Fruit fly (Drosophila melanogaster) whole organism, embryonic: Measurements from ENCODE around the gene wb.

Experiments
- Adf1 ChIP-seq: fragments of 200-800 bp; sonication (Bioruptor generic); IDR thresholded peaks from 2 replicates; pipeline ENCODE4 v1.3.6; 2022; ENCODE audit warnings: missing biosample characterization, missing genetic modification characterization
- Atf-2 ChIP-seq: fragments of 200-800 bp; sonication (Bioruptor generic); optimal IDR thresholded peaks from 2 replicates; lab custom pipeline; 2016; ENCODE audit warnings: missing biosample characterization, missing genetic modification characterization
- Atf6 ChIP-seq: fragments of 200-800 bp; sonication (Bioruptor generic); IDR thresholded peaks from 2 replicates; pipeline ENCODE4 v1.3.6; 2022; ENCODE audit warnings: missing biosample characterization, missing genetic modification characterization
- Bdp1 ChIP-seq: fragments of 200-800 bp; sonication (Bioruptor generic); optimal IDR thresholded peaks from 3 replicates; lab custom pipeline; 2016; ENCODE audit warnings: missing biosample characterization, missing genetic modification characterization
- CG10274 ChIP-seq: fragments of 200-800 bp; sonication (Bioruptor generic); optimal IDR thresholded peaks from 3 replicates; lab custom pipeline; 2017; ENCODE audit warnings: missing biosample characterization, mild to moderate bottlenecking, missing genetic modification characterization
- CG10462 ChIP-seq: fragments of 200-800 bp; sonication (Bioruptor generic); optimal IDR thresholded peaks from 2 replicates; lab custom pipeline; 2016; ENCODE audit warnings: missing biosample characterization, missing genetic modification characterization
- CG12104 ChIP-seq: fragments of 200-800 bp; sonication (Bioruptor generic); optimal IDR thresholded peaks from 3 replicates; lab custom pipeline; 2016; ENCODE audit warnings: missing biosample characterization, missing genetic modification characterization
- CG12299 ChIP-seq: fragments of 200-800 bp; sonication (Bioruptor generic); optimal IDR thresholded peaks from 2 replicates; lab custom pipeline; 2018; ENCODE audit warnings: missing biosample characterization, mild to moderate bottlenecking, missing genetic modification characterization
- CG1233 ChIP-seq: fragments of 200-800 bp; sonication (Bioruptor generic); optimal IDR thresholded peaks from 4 replicates; lab custom pipeline; 2018; ENCODE audit warnings: missing biosample characterization, mild to moderate bottlenecking, missing genetic modification characterization
- CG12744 ChIP-seq: fragments of 200-800 bp; sonication (Bioruptor generic); optimal IDR thresholded peaks from 2 replicates; lab custom pipeline; 2016; ENCODE audit warnings: missing biosample characterization, missing genetic modification characterization
- CG13424 ChIP-seq: fragments of 200-800 bp; sonication (Bioruptor generic); optimal IDR thresholded peaks from 2 replicates; lab custom pipeline; 2019; ENCODE audit warnings: missing biosample characterization, mild to moderate bottlenecking, missing genetic modification characterization, moderate library complexity
- CG15514 ChIP-seq: fragments of 200-800 bp; sonication (Bioruptor generic); optimal IDR thresholded peaks from 3 replicates; lab custom pipeline; 2017; ENCODE audit warnings: missing biosample characterization, missing genetic modification characterization, mild to moderate bottlenecking, moderate library complexity, missing genetic modification reagents
- CG15601 ChIP-seq: fragments of 200-800 bp; sonication (Bioruptor generic); optimal IDR thresholded peaks from 3 replicates; lab custom pipeline; 2019; ENCODE audit warnings: missing biosample characterization, mild to moderate bottlenecking, missing genetic modification characterization, moderate library complexity
- CG1603 ChIP-seq: fragments of 200-800 bp; sonication (Bioruptor generic); optimal IDR thresholded peaks from 2 replicates; lab custom pipeline; 2019; ENCODE audit warnings: missing biosample characterization, mild to moderate bottlenecking, missing genetic modification characterization, moderate library complexity
- CG17568 ChIP-seq: fragments of 200-800 bp; sonication (Bioruptor generic); optimal IDR thresholded peaks from 2 replicates; lab custom pipeline; 2018; ENCODE audit warnings: missing biosample characterization, mild to moderate bottlenecking, missing genetic modification characterization, moderate library complexity
- CG17612 ChIP-seq: fragments of 200-800 bp; sonication (Bioruptor generic); IDR thresholded peaks from 2 replicates; pipeline ENCODE4 v1.3.6; 2022; ENCODE audit warnings: missing biosample characterization, missing genetic modification characterization
- CG2116 ChIP-seq: fragments of 200-800 bp; sonication (Bioruptor generic); optimal IDR thresholded peaks from 3 replicates; lab custom pipeline; 2018; ENCODE audit warnings: missing biosample characterization, mild to moderate bottlenecking, missing genetic modification characterization
- CG2120 ChIP-seq: fragments of 200-800 bp; sonication (Bioruptor generic); optimal IDR thresholded peaks from 3 replicates; lab custom pipeline; 2016; ENCODE audit warnings: missing biosample characterization, missing genetic modification characterization
- CG30431 ChIP-seq: fragments of 200-800 bp; sonication (Bioruptor generic); optimal IDR thresholded peaks from 2 replicates; lab custom pipeline; 2017; ENCODE audit warnings: missing biosample characterization, missing genetic modification characterization
- CG6791 ChIP-seq: fragments of 200-800 bp; sonication (Bioruptor generic); IDR thresholded peaks from 3 replicates; pipeline ENCODE4 v1.3.6; 2022; ENCODE audit warnings: missing biosample characterization, missing genetic modification characterization; ENCODE audit not compliant: partially characterized antibody
- CG7963 ChIP-seq: fragments of 200-800 bp; sonication (Bioruptor generic); IDR thresholded peaks from 3 replicates; pipeline ENCODE4 v1.3.6; 2022; ENCODE audit warnings: missing biosample characterization, missing genetic modification characterization; ENCODE audit not compliant: partially characterized antibody
- Dll ChIP-seq: fragments of 200-800 bp; sonication (Bioruptor generic); IDR thresholded peaks from 4 replicates; pipeline ENCODE4 v1.3.6; 2022; ENCODE audit warnings: missing biosample characterization, missing genetic modification characterization; ENCODE audit not compliant: partially characterized antibody
- Eip74EF ChIP-seq, 2 experiments: fragments of 200-800 bp in 1 of 2; fragments of >200 bp in 1 of 2; sonication (Bioruptor generic) in 1 of 2; optimal IDR thresholded peaks; 2 replicates each; lab custom pipeline; 2017 to 2019; ENCODE audit warnings: missing biosample characterization in 2 of 2, missing genetic modification characterization in 2 of 2, mild to moderate bottlenecking in 1 of 2, moderate library complexity in 1 of 2
- Fer1 ChIP-seq: fragments of 200-800 bp; sonication (Bioruptor generic); optimal IDR thresholded peaks from 2 replicates; lab custom pipeline; 2017; ENCODE audit warnings: missing biosample characterization, mild to moderate bottlenecking, missing genetic modification characterization
- Fer2 ChIP-seq: fragments of 200-800 bp; sonication (Bioruptor generic); optimal IDR thresholded peaks from 2 replicates; lab custom pipeline; 2018; ENCODE audit warnings: missing biosample characterization, mild to moderate bottlenecking, missing genetic modification characterization, moderate library complexity
- Fer3 ChIP-seq: fragments of 200-800 bp; sonication (Bioruptor generic); optimal IDR thresholded peaks from 2 replicates; lab custom pipeline; 2018; ENCODE audit warnings: missing biosample characterization, mild to moderate bottlenecking, missing genetic modification characterization, moderate library complexity
- HLH4C ChIP-seq: fragments of 200-800 bp; sonication (Bioruptor generic); IDR thresholded peaks from 3 replicates; pipeline ENCODE4 v1.3.6; 2022; ENCODE audit warnings: missing biosample characterization, missing genetic modification characterization; ENCODE audit not compliant: partially characterized antibody
- Hand ChIP-seq: fragments of 200-800 bp; sonication (Bioruptor generic); optimal IDR thresholded peaks from 2 replicates; lab custom pipeline; 2017; ENCODE audit warnings: mild to moderate bottlenecking, missing biosample characterization, missing genetic modification reagents, missing genetic modification characterization
- Hey ChIP-seq: fragments of 200-800 bp; sonication (Bioruptor generic); optimal IDR thresholded peaks from 3 replicates; lab custom pipeline; 2018; ENCODE audit warnings: missing biosample characterization, mild to moderate bottlenecking, missing genetic modification characterization
- Kr ChIP-seq: fragments of 200-800 bp; sonication (Bioruptor generic); optimal IDR thresholded peaks from 2 replicates; lab custom pipeline; 2017; ENCODE audit warnings: missing biosample characterization, mild to moderate bottlenecking, missing genetic modification characterization
- Meics ChIP-seq: fragments of 200-800 bp; sonication (Bioruptor generic); optimal IDR thresholded peaks from 2 replicates; lab custom pipeline; 2017; ENCODE audit warnings: missing biosample characterization, mild to moderate bottlenecking, missing genetic modification characterization
- NK7.1 ChIP-seq: fragments of 200-800 bp; sonication (Bioruptor generic); optimal IDR thresholded peaks from 3 replicates; lab custom pipeline; 2016; ENCODE audit warnings: missing biosample characterization, missing genetic modification characterization
- Optix ChIP-seq: fragments of 200-800 bp; sonication (Bioruptor generic); IDR thresholded peaks from 3 replicates; pipeline ENCODE4 v1.3.6; 2022; ENCODE audit warnings: missing biosample characterization, missing genetic modification characterization
- PHDP ChIP-seq: fragments of 200-800 bp; sonication (Bioruptor generic); optimal IDR thresholded peaks from 3 replicates; lab custom pipeline; 2018; ENCODE audit warnings: missing biosample characterization, mild to moderate bottlenecking, missing genetic modification characterization, moderate library complexity
- bigmax ChIP-seq: fragments of 200-800 bp; sonication (Bioruptor generic); optimal IDR thresholded peaks from 2 replicates; lab custom pipeline; 2018; ENCODE audit warnings: missing biosample characterization, mild to moderate bottlenecking, missing genetic modification characterization
- ci ChIP-seq: fragments of 200-800 bp; sonication (Bioruptor generic); IDR thresholded peaks from 3 replicates; pipeline ENCODE4 v1.3.6; 2022; ENCODE audit warnings: missing biosample characterization, missing genetic modification characterization
- exex ChIP-seq: fragments of 200-800 bp; sonication (Bioruptor generic); optimal IDR thresholded peaks from 4 replicates; lab custom pipeline; 2018; ENCODE audit warnings: missing biosample characterization, mild to moderate bottlenecking, missing genetic modification characterization, moderate library complexity
- gcm2 ChIP-seq: fragments of 200-800 bp; sonication (Bioruptor generic); optimal IDR thresholded peaks from 2 replicates; lab custom pipeline; 2016; ENCODE audit warnings: missing biosample characterization, missing genetic modification characterization
- grau ChIP-seq: fragments of 200-800 bp; optimal IDR thresholded peaks from 3 replicates; lab custom pipeline; 2019; ENCODE audit warnings: missing biosample characterization, mild to moderate bottlenecking, missing genetic modification characterization, moderate library complexity
- h ChIP-seq: fragments of >200 bp; optimal IDR thresholded peaks from 2 replicates; lab custom pipeline; 2017
- klu ChIP-seq: fragments of 200-800 bp; sonication (Bioruptor generic); IDR thresholded peaks from 2 replicates; pipeline ENCODE4 v1.3.6; 2022; ENCODE audit warnings: missing biosample characterization, missing genetic modification characterization
- maf-S ChIP-seq: fragments of 200-800 bp; sonication (Bioruptor generic); optimal IDR thresholded peaks from 2 replicates; lab custom pipeline; 2016; ENCODE audit warnings: missing biosample characterization, missing genetic modification characterization
- org-1 ChIP-seq: fragments of 200-800 bp; sonication (Bioruptor generic); optimal IDR thresholded peaks from 2 replicates; lab custom pipeline; 2017; ENCODE audit warnings: missing biosample characterization, missing genetic modification characterization
- pan ChIP-seq, 4 experiments: fragments of >200 bp in 3 of 4; fragments of 200-800 bp in 1 of 4; sonication (Bioruptor generic) in 1 of 4; optimal IDR thresholded peaks in 3 of 4; IDR thresholded peaks in 1 of 4; 2 replicates each; pipeline versions ENCODE4 v1.3.6 to Lab custom; 2017 to 2022; ENCODE audit warnings: missing biosample characterization in 2 of 4, missing genetic modification characterization in 2 of 4, mixed read lengths in 1 of 4
- rib ChIP-seq: fragments of 200-800 bp; sonication (Bioruptor generic); IDR thresholded peaks from 2 replicates; pipeline ENCODE4 v1.3.6; 2022; ENCODE audit warnings: missing biosample characterization, missing genetic modification characterization
- tx ChIP-seq: fragments of 200-800 bp; sonication (Bioruptor generic); optimal IDR thresholded peaks from 2 replicates; lab custom pipeline; 2016; ENCODE audit warnings: missing biosample characterization, missing genetic modification characterization
- usp ChIP-seq: fragments of >200 bp; optimal IDR thresholded peaks from 2 replicates; lab custom pipeline; 2017; ENCODE audit warnings: missing biosample characterization, missing genetic modification characterization
- wdn ChIP-seq: fragments of 200-800 bp; sonication (Bioruptor generic); IDR thresholded peaks from 2 replicates; pipeline ENCODE4 v1.3.6; 2022; ENCODE audit warnings: missing biosample characterization, missing genetic modification characterization

Gene wb

DNA sequence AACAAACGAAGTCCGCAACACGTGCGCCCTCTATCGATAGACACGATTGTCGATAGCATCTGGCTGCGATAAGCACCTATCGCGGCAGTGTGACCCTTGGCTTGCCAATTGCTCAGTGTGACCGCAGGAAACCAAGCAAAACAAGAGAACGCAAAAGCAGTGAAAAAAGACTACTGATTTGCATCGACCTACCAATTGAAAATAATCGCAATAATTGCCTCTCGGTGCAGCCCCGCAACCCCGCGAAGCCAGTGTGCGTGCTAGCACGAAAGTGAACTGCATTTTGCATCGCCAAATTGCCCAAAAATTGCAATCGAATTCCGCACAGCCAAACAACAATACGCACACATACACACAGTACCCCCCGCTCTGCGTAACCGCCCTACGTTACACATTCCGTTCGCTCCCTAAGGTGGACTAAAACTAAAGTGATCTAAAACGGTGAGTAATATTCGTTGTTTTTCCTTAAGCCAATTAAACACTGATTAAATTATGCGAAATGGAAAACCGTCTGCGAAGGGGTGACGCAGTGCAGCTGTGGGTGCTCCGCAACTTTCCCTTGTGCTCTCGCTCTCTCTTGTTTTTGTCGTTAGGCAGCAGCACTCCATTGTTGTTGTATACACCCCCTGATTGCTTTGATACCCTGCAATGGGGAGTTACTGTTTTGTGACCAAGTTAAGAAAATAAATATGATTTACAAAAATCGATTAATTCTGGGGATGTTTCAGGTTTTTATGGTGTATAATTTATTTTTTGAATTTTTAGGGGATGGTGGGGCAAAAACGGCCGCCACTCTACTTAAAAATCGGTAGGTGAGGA lies 92.4 kb downstream of the wb start, which contains the start of gene Rab14 (continued):
- peak; percentile 65 for TF ChIP-seq klu (GFP tag; lab: Robert Waterston, UW)
- TF ChIP-seq grau (tag; lab: Kevin White, UChicago): peak; percentile 84
- TF ChIP-seq Kr (GFP tag; lab: Kevin White, UChicago): peak; percentile 35
- peak; percentile 54 for TF ChIP-seq CG12744 (GFP tag; lab: Kevin White, UChicago)
- peak; percentile 83 for TF ChIP-seq wdn (GFP tag; lab: Robert Waterston, UW)
- peak; percentile 85 for TF ChIP-seq Fer3 (tag; lab: Kevin White, UChicago)
- peak; percentile 30 for TF ChIP-seq Atf-2 (GFP tag; lab: Kevin White, UChicago)
- no peak for TF ChIP-seq usp (GFP tag; lab: Kevin White, UChicago)
- peak; percentile 52 for TF ChIP-seq CG15601
- peak; percentile 67; the same call in 2 of the 3 replicates for TF ChIP-seq Optix (GFP tag; lab: Robert Waterston, UW)
- TF ChIP-seq CG15514 (GFP tag; lab: Kevin White, UChicago): peak; percentile 58
- peak; percentile 86 for TF ChIP-seq HLH4C (GFP tag; lab: Robert Waterston, UW)
- peak; percentile 83 for TF ChIP-seq rib (GFP tag; lab: Robert Waterston, UW)
- TF ChIP-seq Hand (GFP tag; lab: Kevin White, UChicago): peak; percentile 70
- no peak for TF ChIP-seq Hey (tag; lab: Kevin White, UChicago)
- no peak for TF ChIP-seq pan (optimal IDR thresholded peaks at IDR 0.05; lab: Kevin White, UChicago)
- TF ChIP-seq pan (GFP tag; optimal IDR thresholded peaks at IDR 0.05 in 1 of 2, IDR thresholded peaks at IDR 0.05 in 1 of 2): peak in 1 of 2 experiments; percentile 86
- TF ChIP-seq CG13424 (tag; lab: Kevin White, UChicago): peak; percentile 88
- peak; percentile 84 for TF ChIP-seq Meics (GFP tag; lab: Kevin White, UChicago)
- TF ChIP-seq PHDP (tag; lab: Kevin White, UChicago): peak; percentile 89
- TF ChIP-seq org-1 (GFP tag; lab: Kevin White, UChicago): peak; percentile 63
- peak; percentile 66 for TF ChIP-seq CG12104 (GFP tag; lab: Kevin White, UChicago)
- peak; percentile 60 for TF ChIP-seq tx (GFP tag; lab: Kevin White, UChicago)
- TF ChIP-seq CG17612: 0 out of 2 replicates have a peak, but pooled peaks have one; percentile 20
- peak; percentile 91 for TF ChIP-seq ci (GFP tag; lab: Robert Waterston, UW)
- TF ChIP-seq maf-S (GFP tag; lab: Kevin White, UChicago): peak; percentile 50
- TF ChIP-seq h (lab: Kevin White, UChicago): no peak
- peak; percentile 78 for TF ChIP-seq CG1233 (GFP tag; lab: Kevin White, UChicago)
- TF ChIP-seq Atf6 (GFP tag; lab: Robert Waterston, UW): peak; percentile 87
- peak; percentile 62 for TF ChIP-seq CG30431 (GFP tag; lab: Kevin White, UChicago)
- peak; percentile 48 for TF ChIP-seq CG10462 (GFP tag; lab: Kevin White, UChicago)
- TF ChIP-seq Eip74EF (GFP tag; optimal IDR thresholded peaks at IDR 0.05; lab: Kevin White, UChicago): peak in 1 of 2 experiments; percentile 64
- peak; percentile 75 for TF ChIP-seq Fer2 (tag; lab: Kevin White, UChicago)
- TF ChIP-seq Fer1 (GFP tag; lab: Kevin White, UChicago): peak; percentile 82
- no peak for TF ChIP-seq bigmax (GFP tag; lab: Kevin White, UChicago)
- peak; percentile 72 for TF ChIP-seq CG2116
- peak; percentile 34 for TF ChIP-seq Bdp1
- TF ChIP-seq Adf1 (GFP tag; lab: Robert Waterston, UW): peak; percentile 32
- peak; percentile 48 for TF ChIP-seq exex (tag; lab: Kevin White, UChicago)
- TF ChIP-seq CG7963 (GFP tag; lab: Robert Waterston, UW): peak; percentile 78; the same call in 2 of the 3 replicates
- peak; percentile 30 for TF ChIP-seq gcm2
- peak; percentile 48 for TF ChIP-seq CG10274
- peak; percentile 89 for TF ChIP-seq CG6791 (GFP tag; lab: Robert Waterston, UW)
- peak; percentile 78 for TF ChIP-seq CG12299 (tag; lab: Kevin White, UChicago)
- TF ChIP-seq CG1603: peak; percentile 74
- TF ChIP-seq NK7.1 (GFP tag; lab: Kevin White, UChicago): peak; percentile 34
- peak; percentile 82 for TF ChIP-seq CG17568 (GFP tag; lab: Kevin White, UChicago)
- TF ChIP-seq Dll (GFP tag; lab: Robert Waterston, UW): peak; percentile 83
- peak; percentile 89 for TF ChIP-seq CG2120 (GFP tag; lab: Kevin White, UChicago)
